Worm (Caenorhabditis elegans): ENCODE results near the gene C18B12.4.

- TF ChIP-seq rec-8 (tag; optimal IDR thresholded peaks at IDR 0.05), result no peak
- TF ChIP-seq mel-28 (tag; optimal IDR thresholded peaks at IDR 0.05; ENCODE audit: borderline replicate concordance), result no peak
- TF ChIP-seq C06A6.2 (GFP tag; conservative IDR thresholded peaks at IDR 0.05), result no peak
- TF ChIP-seq fkh-3 (tag; optimal IDR thresholded peaks at IDR 0.05), result no peak
- TF ChIP-seq ztf-28 (GFP tag; IDR thresholded peaks at IDR 0.05), result no peak
- no peak for TF ChIP-seq unc-62 (GFP tag; optimal IDR thresholded peaks at IDR 0.05)
- no peak for TF ChIP-seq hsf-1 (GFP tag; IDR thresholded peaks at IDR 0.05)
- TF ChIP-seq aptf-3 (GFP tag; IDR thresholded peaks at IDR 0.05), result no peak
- no peak for TF ChIP-seq Y79H2A.3 (GFP tag; conservative IDR thresholded peaks at IDR 0.05)
- no peak for TF ChIP-seq T07F8.4 (tag; optimal IDR thresholded peaks at IDR 0.05)
- no peak for TF ChIP-seq pha-4 (tag; optimal IDR thresholded peaks at IDR 0.05)
- no peak for TF ChIP-seq ztf-18 (tag; optimal IDR thresholded peaks at IDR 0.05)
Observed at ce11 chrX:15039696-15040212, 648 bp downstream of the C18B12.4 start.

Data from whole organism, young adult.